Worm (Caenorhabditis elegans): ENCODE measurements around the gene zmp-6.

zmp-6 gene

DNA sequence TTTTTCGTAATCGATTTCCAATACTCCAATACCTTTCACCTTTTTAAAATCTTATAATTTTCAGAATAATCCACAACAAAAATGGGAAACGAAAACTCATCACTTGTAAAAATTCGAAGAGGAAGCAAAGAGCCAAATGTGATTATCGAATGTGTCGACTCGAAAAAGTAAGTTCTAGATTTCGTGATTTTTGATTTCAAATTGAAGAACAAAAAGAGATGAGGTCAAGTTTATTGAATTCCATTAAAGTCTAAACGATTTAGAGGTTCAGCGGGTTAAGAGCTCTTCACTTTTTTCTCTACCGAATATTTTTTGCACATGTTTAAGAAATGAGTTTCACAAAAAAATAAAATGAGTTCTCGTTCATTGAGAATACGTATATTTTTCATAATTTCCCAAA, 11.3 kb upstream of the zmp-6 start, which contains the start of gene B0361.4:
B0361.4 (plus strand) TSS at position 61 of the 400 bp plus-strand sequence.
- TF ChIP-seq madf-10 (tag; optimal IDR thresholded peaks at IDR 0.05) = no peak
- no peak for TF ChIP-seq sdz-38 (tag; optimal IDR thresholded peaks at IDR 0.05)
- no peak for TF ChIP-seq attf-3 (GFP tag; conservative IDR thresholded peaks at IDR 0.05)
- no peak for TF ChIP-seq snpc-3.4 (tag; optimal IDR thresholded peaks at IDR 0.05)
- TF ChIP-seq bed-1 (GFP tag; IDR thresholded peaks at IDR 0.05) = no peak
- TF ChIP-seq ets-4 (GFP tag; optimal IDR thresholded peaks at IDR 0.05) = no peak
- no peak for TF ChIP-seq lsy-27 (tag; optimal IDR thresholded peaks at IDR 0.05; ENCODE audit: borderline replicate concordance, insufficient read depth)
- no peak for TF ChIP-seq K12H6.12 (tag; optimal IDR thresholded peaks at IDR 0.05)
- no peak for TF ChIP-seq F57A8.1 (GFP tag; optimal IDR thresholded peaks at IDR 0.05)
- TF ChIP-seq akir-1 (GFP tag; optimal IDR thresholded peaks at IDR 0.05) = no peak
- no peak for TF ChIP-seq sptf-2 (GFP tag; optimal IDR thresholded peaks at IDR 0.05)
- no peak for TF ChIP-seq hlh-12 (tag; optimal IDR thresholded peaks at IDR 0.05)
- no peak for TF ChIP-seq nhr-90 (tag; optimal IDR thresholded peaks at IDR 0.05)
- no peak for TF ChIP-seq nhr-27 (tag; optimal IDR thresholded peaks at IDR 0.05)
- TF ChIP-seq Y95B8A.8 (GFP tag; IDR thresholded peaks at IDR 0.05) = no peak
- TF ChIP-seq hsf-1 (GFP tag; IDR thresholded peaks at IDR 0.05) = no peak
- no peak for TF ChIP-seq C06A6.2 (GFP tag; conservative IDR thresholded peaks at IDR 0.05)
- no peak for TF ChIP-seq repo-1 (tag; optimal IDR thresholded peaks at IDR 0.05)

DNA sequence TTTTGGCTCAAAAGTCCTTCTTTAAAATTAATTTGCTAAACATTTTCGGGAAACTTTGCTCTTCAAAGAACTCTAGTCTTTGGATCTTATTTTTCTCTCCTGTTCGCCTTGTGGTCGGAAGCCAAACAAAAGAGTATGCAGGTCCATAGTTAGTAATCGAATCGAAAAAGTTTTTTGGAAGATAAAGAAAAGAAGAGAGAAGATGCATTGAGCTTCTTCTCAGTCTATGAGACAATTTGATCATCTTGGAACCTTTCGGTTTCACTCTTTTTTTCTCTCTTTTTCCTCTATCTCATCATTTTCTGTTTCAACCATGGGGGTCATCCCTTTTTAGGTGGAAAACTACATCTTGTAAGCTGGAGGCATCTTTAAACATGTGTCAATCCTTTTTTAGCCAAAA, 6.0 kb upstream of the zmp-6 start:
- TF ChIP-seq mcd-1 (GFP tag; IDR thresholded peaks at IDR 0.05) = no peak

DNA sequence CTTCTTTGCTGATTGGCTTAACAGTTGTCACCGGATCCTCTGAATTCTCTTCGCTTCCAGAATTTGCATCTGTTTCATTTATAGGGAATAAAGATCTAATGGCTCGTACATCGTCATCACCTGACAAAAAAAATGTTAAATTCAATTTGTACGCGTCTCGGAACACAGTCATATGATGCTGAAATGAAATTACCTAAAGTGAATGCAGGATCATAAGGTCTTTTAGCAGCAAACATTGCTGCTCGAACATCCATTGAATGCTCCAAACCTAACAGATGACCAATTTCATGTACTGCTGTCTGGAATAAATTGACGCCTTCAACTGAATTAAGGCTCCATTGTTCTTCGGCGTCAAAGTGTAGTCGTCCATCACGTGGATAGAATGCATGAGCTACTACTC, 1.3 kb downstream of the zmp-6 start:
- TF ChIP-seq egl-18 (GFP tag; IDR thresholded peaks at IDR 0.05) (no peak), C06A6.2 (GFP tag; conservative IDR thresholded peaks at IDR 0.05) (no peak), nfya-1 (tag; optimal IDR thresholded peaks at IDR 0.05; ENCODE audit: borderline replicate concordance, insufficient read depth) (no peak), lag-1 (GFP tag; IDR thresholded peaks at IDR 0.05) (no peak)

DNA sequence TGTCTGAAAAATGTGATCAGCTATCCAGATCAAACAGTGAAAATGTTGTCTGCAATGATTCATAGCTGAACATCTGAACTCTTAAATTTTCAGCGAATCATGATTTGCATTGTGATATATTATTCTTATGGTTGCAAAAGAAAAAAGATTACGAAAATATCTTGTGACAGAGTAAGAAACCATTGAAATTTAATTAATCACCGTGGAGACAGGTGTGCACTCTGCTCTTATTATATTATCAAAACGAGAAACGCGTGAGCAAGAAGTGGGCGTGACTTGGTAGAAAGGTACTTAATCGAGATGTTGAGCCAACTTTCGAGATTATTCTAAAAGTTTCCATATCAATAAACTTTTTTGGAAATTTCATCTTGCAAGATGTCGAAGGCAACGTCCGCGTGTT, 4.7 kb downstream of the zmp-6 start, which contains the start of gene osm-10:
osm-10 (plus strand) TSS at position 293 of the 400 bp plus-strand sequence.
- no peak for TF ChIP-seq Y67H2A.10 (GFP tag; conservative IDR thresholded peaks at IDR 0.05)
- no peak for TF ChIP-seq bed-1 (GFP tag; IDR thresholded peaks at IDR 0.05)
- TF ChIP-seq F57A8.1 (GFP tag; optimal IDR thresholded peaks at IDR 0.05) = no peak
- no peak for TF ChIP-seq him-1 (tag; optimal IDR thresholded peaks at IDR 0.05)

DNA sequence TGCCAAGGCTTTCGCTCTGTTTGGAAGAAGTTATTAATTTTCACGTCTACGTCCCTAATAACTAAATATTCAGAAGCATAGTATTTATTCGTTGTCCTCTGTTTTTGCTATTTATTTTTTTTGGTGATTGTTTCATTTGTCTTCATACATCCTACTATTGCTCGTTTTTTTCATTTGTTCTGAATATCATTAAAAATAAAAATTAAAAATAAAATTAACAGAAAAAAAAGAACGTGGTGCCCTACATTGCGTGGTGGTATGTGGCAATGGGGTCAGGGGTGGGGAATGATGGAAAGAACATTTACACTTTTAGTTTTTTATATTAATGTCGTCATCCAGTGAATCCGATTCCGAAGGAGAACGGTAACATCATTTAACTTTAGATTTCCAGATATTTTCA, 6.6 kb downstream of the zmp-6 start, which contains the start of gene ztf-31:
ztf-31 (plus strand) TSS at position 301 of the 400 bp plus-strand sequence.
- TF ChIP-seq cebp-2 (GFP tag; IDR thresholded peaks at IDR 0.05) = no peak
- no peak for TF ChIP-seq D2030.7 (GFP tag; IDR thresholded peaks at IDR 0.05)
- TF ChIP-seq rpc-1 (optimal IDR thresholded peaks at IDR 0.05) = no peak
- TF ChIP-seq rpc-1 (tag; optimal IDR thresholded peaks at IDR 0.05) = no peak
- TF ChIP-seq F52B5.7 (tag; optimal IDR thresholded peaks at IDR 0.05) = no peak
- TF ChIP-seq K11D2.4 (GFP tag; IDR thresholded peaks at IDR 0.05) = no peak
- TF ChIP-seq B0035.1 (tag; optimal IDR thresholded peaks at IDR 0.05) = no peak
- TF ChIP-seq B0336.3 (GFP tag; IDR thresholded peaks at IDR 0.05) = no peak

DNA sequence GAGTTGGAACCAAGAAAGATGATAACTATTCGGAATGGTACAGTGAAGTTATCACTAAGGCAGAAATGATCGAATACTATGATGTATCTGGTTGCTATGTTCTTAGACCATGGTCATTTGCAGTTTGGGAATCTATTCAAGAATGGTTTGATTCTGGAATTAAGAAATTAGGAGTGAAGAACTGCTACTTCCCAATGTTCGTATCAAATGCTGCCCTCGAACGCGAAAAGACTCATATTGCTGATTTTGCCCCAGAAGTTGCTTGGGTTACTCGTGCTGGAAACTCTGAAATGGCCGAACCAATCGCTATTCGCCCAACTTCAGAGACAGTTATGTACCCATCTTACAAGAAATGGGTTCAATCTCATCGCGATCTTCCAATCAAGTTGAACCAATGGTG, 8.2 kb downstream of the zmp-6 start:
- no peak for TF ChIP-seq mel-28 (tag; optimal IDR thresholded peaks at IDR 0.05; ENCODE audit: borderline replicate concordance)
- TF ChIP-seq ztf-3 (GFP tag; optimal IDR thresholded peaks at IDR 0.05) = no peak
- TF ChIP-seq atf-7 (tag; optimal IDR thresholded peaks at IDR 0.05) = no peak
- no peak for TF ChIP-seq madf-3 (GFP tag; IDR thresholded peaks at IDR 0.05)
- TF ChIP-seq B0019.2 (GFP tag; conservative IDR thresholded peaks at IDR 0.05) = no peak
- TF ChIP-seq repo-1 (tag; optimal IDR thresholded peaks at IDR 0.05) = no peak
- no peak for TF ChIP-seq nfya-1 (tag; optimal IDR thresholded peaks at IDR 0.05; ENCODE audit: borderline replicate concordance, insufficient read depth)
- no peak for TF ChIP-seq cebp-1 (GFP tag; IDR thresholded peaks at IDR 0.05)
- TF ChIP-seq cebp-1 (tag; optimal IDR thresholded peaks at IDR 0.05) = no peak
- no peak for TF ChIP-seq ceh-79 (tag; optimal IDR thresholded peaks at IDR 0.05)
- no peak for TF ChIP-seq B0336.3 (GFP tag; IDR thresholded peaks at IDR 0.05)
- TF ChIP-seq ceh-40 (GFP tag; IDR thresholded peaks at IDR 0.05) = no peak
- TF ChIP-seq xnd-1 (tag; optimal IDR thresholded peaks at IDR 0.05) = no peak
- no peak for TF ChIP-seq tlf-1 (GFP tag; optimal IDR thresholded peaks at IDR 0.05)
